Fruit fly (Drosophila melanogaster): Measurements from ENCODE around the gene CG16758.

DNA sequence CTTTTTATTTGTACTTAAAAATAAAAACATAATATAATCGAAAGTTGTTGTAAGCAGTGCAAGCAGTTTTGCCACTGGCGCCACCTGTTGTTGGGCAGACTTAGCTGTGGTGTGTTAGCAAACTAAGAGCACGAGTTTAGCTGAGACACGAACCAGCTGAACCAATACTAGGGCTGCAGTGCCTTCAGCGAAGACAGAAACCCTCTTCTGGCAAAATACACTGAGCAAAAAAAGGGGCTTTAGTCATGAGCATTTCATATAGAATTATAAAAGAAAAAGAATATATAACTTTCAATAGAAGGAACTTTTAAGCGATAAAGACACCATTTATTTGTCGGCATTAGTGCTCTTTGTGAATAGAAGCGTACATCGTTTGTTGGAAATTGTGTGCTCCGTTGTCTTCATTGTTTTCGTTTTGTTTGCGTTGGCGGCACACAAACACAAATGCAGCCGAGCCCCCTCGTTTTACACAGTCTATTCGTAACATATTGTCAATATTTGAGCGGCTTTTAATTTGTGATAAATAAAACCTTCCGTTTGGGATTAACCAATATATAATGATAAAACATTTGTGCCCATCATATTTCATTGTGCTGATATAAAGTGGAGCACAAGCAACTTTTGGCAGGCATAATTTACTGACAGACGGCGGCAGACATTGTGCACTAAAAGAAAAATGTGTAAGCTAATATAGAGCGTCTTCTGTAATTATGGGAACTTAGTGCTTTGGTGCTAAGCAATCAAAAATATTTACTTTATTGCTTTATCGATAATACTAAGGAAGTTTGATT lies 28.2 kb upstream of the CG16758 start:
- no peak for TF ChIP-seq Mio (GFP tag; optimal IDR thresholded peaks at IDR 0.05)
- no peak for TF ChIP-seq GATAd (GFP tag; optimal IDR thresholded peaks at IDR 0.05)
- TF ChIP-seq psq (GFP tag; optimal IDR thresholded peaks at IDR 0.05): peak; percentile 24
- peak; percentile 62 for TF ChIP-seq h (GFP tag; optimal IDR thresholded peaks at IDR 0.05)
- no peak for TF ChIP-seq tai (GFP tag; optimal IDR thresholded peaks at IDR 0.05)
- TF ChIP-seq Hnf4 (GFP tag; optimal IDR thresholded peaks at IDR 0.05): peak; percentile 41
- TF ChIP-seq usp (GFP tag; optimal IDR thresholded peaks at IDR 0.05): no peak
- no peak for TF ChIP-seq Dfd (GFP tag; optimal IDR thresholded peaks at IDR 0.05)
- no peak for TF ChIP-seq Hr78 (GFP tag; optimal IDR thresholded peaks at IDR 0.05)

Measured in whole organism, wandering third instar larva.